Fruit fly (Drosophila melanogaster) whole organism, embryonic: ENCODE data around the gene CG7342.

ENCODE experiments used
- Abd-B ChIP-seq: fragments of 200-800 bp; sonication (Bioruptor generic); optimal IDR thresholded peaks from 2 replicates; lab custom pipeline; 2018; ENCODE audit warnings: missing biosample characterization, mild to moderate bottlenecking, missing genetic modification characterization, moderate library complexity
- Awh ChIP-seq: fragments of 200-800 bp; sonication (Bioruptor generic); IDR thresholded peaks from 2 replicates; pipeline ENCODE4, ENCODE4 v1.3.6; 2022; ENCODE audit warnings: missing biosample characterization, missing genetic modification characterization
- B-H1 ChIP-seq: fragments of 200-800 bp; sonication (Bioruptor generic); IDR thresholded peaks from 3 replicates; pipeline ENCODE4 v1.3.6; 2022; ENCODE audit warnings: missing biosample characterization, missing genetic modification characterization
- C15 ChIP-seq: fragments of 200-800 bp; sonication (Bioruptor generic); IDR thresholded peaks from 3 replicates; pipeline ENCODE4 v1.3.6; 2022; ENCODE audit warnings: missing biosample characterization, missing genetic modification characterization
- CG11093 ChIP-seq: fragments of 200-800 bp; sonication (Bioruptor generic); IDR thresholded peaks from 3 replicates; pipeline ENCODE4 v1.3.6; 2022; ENCODE audit warnings: missing biosample characterization, missing genetic modification characterization
- CG11456 ChIP-seq: fragments of 200-800 bp; sonication (Bioruptor generic); IDR thresholded peaks from 3 replicates; pipeline ENCODE4 v1.3.6; 2022; ENCODE audit warnings: missing biosample characterization, missing genetic modification characterization
- CG11560 ChIP-seq: fragments of 200-800 bp; sonication (Bioruptor generic); IDR thresholded peaks from 3 replicates; pipeline ENCODE4 v1.3.6; 2022; ENCODE audit warnings: missing biosample characterization, missing genetic modification characterization
- CG12299 ChIP-seq: fragments of 200-800 bp; sonication (Bioruptor generic); optimal IDR thresholded peaks from 2 replicates; lab custom pipeline; 2018; ENCODE audit warnings: missing biosample characterization, mild to moderate bottlenecking, missing genetic modification characterization
- CG14441 ChIP-seq: fragments of 200-800 bp; sonication (Bioruptor generic); IDR thresholded peaks from 2 replicates; pipeline ENCODE4 v1.3.6; 2022; ENCODE audit warnings: missing biosample characterization, missing genetic modification characterization
- CG15514 ChIP-seq: fragments of 200-800 bp; sonication (Bioruptor generic); optimal IDR thresholded peaks from 3 replicates; lab custom pipeline; 2017; ENCODE audit warnings: missing biosample characterization, missing genetic modification characterization, mild to moderate bottlenecking, moderate library complexity, missing genetic modification reagents
- CG1647 ChIP-seq: fragments of 200-800 bp; sonication (Bioruptor generic); optimal IDR thresholded peaks from 3 replicates; lab custom pipeline; 2016; ENCODE audit warnings: missing biosample characterization, missing genetic modification characterization
- CG16815 ChIP-seq: fragments of 200-800 bp; sonication (Bioruptor generic); optimal IDR thresholded peaks from 3 replicates; lab custom pipeline; 2017; ENCODE audit warnings: missing biosample characterization, mild to moderate bottlenecking, missing genetic modification characterization
- CG17912 ChIP-seq: fragments of 200-800 bp; sonication (Bioruptor generic); optimal IDR thresholded peaks from 2 replicates; lab custom pipeline; 2018; ENCODE audit warnings: missing biosample characterization, mild to moderate bottlenecking, missing genetic modification characterization
- CG18619 ChIP-seq: fragments of 200-800 bp; sonication (Bioruptor generic); optimal IDR thresholded peaks from 3 replicates; lab custom pipeline; 2017; ENCODE audit warnings: missing biosample characterization, mild to moderate bottlenecking, missing genetic modification characterization
- CG2120 ChIP-seq: fragments of 200-800 bp; sonication (Bioruptor generic); optimal IDR thresholded peaks from 3 replicates; lab custom pipeline; 2016; ENCODE audit warnings: missing biosample characterization, missing genetic modification characterization
- CG2889 ChIP-seq: fragments of 200-800 bp; sonication (Bioruptor generic); IDR thresholded peaks from 3 replicates; pipeline ENCODE4 v1.3.6; 2022; ENCODE audit warnings: missing biosample characterization, missing genetic modification characterization
- CG4328 ChIP-seq: fragments of 200-800 bp; sonication (Bioruptor generic); optimal IDR thresholded peaks from 3 replicates; lab custom pipeline; 2017; ENCODE audit warnings: missing biosample characterization, missing genetic modification reagents, missing genetic modification characterization
- CG4360 ChIP-seq: fragments of 200-800 bp; sonication (Bioruptor generic); IDR thresholded peaks from 2 replicates; pipeline ENCODE4 v1.3.6; 2022; ENCODE audit warnings: missing biosample characterization, missing genetic modification characterization
- CG4730 ChIP-seq: fragments of 200-800 bp; sonication (Bioruptor generic); IDR thresholded peaks from 2 replicates; pipeline ENCODE4 v1.3.6; 2022; ENCODE audit warnings: missing biosample characterization, missing genetic modification characterization
- CG7556 ChIP-seq: fragments of 200-800 bp; sonication (Bioruptor generic); optimal IDR thresholded peaks from 2 replicates; lab custom pipeline; 2017; ENCODE audit warnings: missing biosample characterization, mild to moderate bottlenecking, missing genetic modification characterization
- CG7839 ChIP-seq: fragments of 200-800 bp; sonication (Bioruptor generic); optimal IDR thresholded peaks from 3 replicates; lab custom pipeline; 2018; ENCODE audit warnings: missing biosample characterization, mild to moderate bottlenecking, missing genetic modification characterization, moderate library complexity
- CG8388 ChIP-seq: fragments of 200-800 bp; sonication (Bioruptor generic); optimal IDR thresholded peaks from 2 replicates; lab custom pipeline; 2019; ENCODE audit warnings: missing biosample characterization, mild to moderate bottlenecking, missing genetic modification characterization, moderate library complexity
- CG9215 ChIP-seq: fragments of 200-800 bp; sonication (Bioruptor generic); IDR thresholded peaks from 2 replicates; pipeline ENCODE4 v1.3.6; 2022; ENCODE audit warnings: missing biosample characterization, missing genetic modification characterization
- CrebB ChIP-seq: fragments of 200-800 bp; sonication (Bioruptor generic); optimal IDR thresholded peaks from 3 replicates; lab custom pipeline; 2018; ENCODE audit warnings: missing biosample characterization, mild to moderate bottlenecking, missing genetic modification characterization
- Dbx ChIP-seq: fragments of 200-800 bp; sonication (Bioruptor generic); IDR thresholded peaks from 3 replicates; pipeline ENCODE4 v1.3.6; 2022; ENCODE audit warnings: missing biosample characterization, missing genetic modification characterization
- Elba2 ChIP-seq: fragments of 200-800 bp; sonication (Bioruptor generic); optimal IDR thresholded peaks from 3 replicates; lab custom pipeline; 2016; ENCODE audit warnings: missing biosample characterization, missing genetic modification characterization
- Ets65A ChIP-seq: fragments of 200-800 bp; sonication (Bioruptor generic); peaks from one replicate; lab custom pipeline; 2016; ENCODE audit warnings: missing biosample characterization, missing genetic modification characterization
- Fer3 ChIP-seq: fragments of 200-800 bp; sonication (Bioruptor generic); optimal IDR thresholded peaks from 2 replicates; lab custom pipeline; 2018; ENCODE audit warnings: missing biosample characterization, mild to moderate bottlenecking, missing genetic modification characterization, moderate library complexity
- GATAe ChIP-seq: fragments of 200-800 bp; sonication (Bioruptor generic); conservative IDR thresholded peaks from 2 replicates; pipeline ENCODE4 v1.3.6; 2022; ENCODE audit warnings: missing biosample characterization, missing genetic modification characterization
- HHEX ChIP-seq: fragments of 200-800 bp; sonication (Bioruptor generic); optimal IDR thresholded peaks from 3 replicates; lab custom pipeline; 2017; ENCODE audit warnings: missing biosample characterization, mild to moderate bottlenecking, missing genetic modification characterization, missing genetic modification reagents
- Jarid2 ChIP-seq: fragments of 200-800 bp; sonication (Bioruptor generic); optimal IDR thresholded peaks from 3 replicates; lab custom pipeline; 2017; ENCODE audit warnings: mild to moderate bottlenecking, missing biosample characterization, missing genetic modification reagents, missing genetic modification characterization
- Lhr ChIP-seq: fragments of 200-800 bp; sonication (Bioruptor generic); optimal IDR thresholded peaks from 3 replicates; lab custom pipeline; 2017; ENCODE audit warnings: mild to moderate bottlenecking, missing biosample characterization, missing genetic modification reagents, missing genetic modification characterization
- MBD-R2 ChIP-seq: fragments of 200-800 bp; sonication (Bioruptor generic); IDR thresholded peaks from 2 replicates; pipeline ENCODE4 v1.3.6; 2022; ENCODE audit warnings: missing biosample characterization, missing genetic modification characterization
- MTF-1 ChIP-seq: fragments of 200-800 bp; sonication (Bioruptor generic); optimal IDR thresholded peaks from 2 replicates; lab custom pipeline; 2018; ENCODE audit warnings: missing biosample characterization, mild to moderate bottlenecking, missing genetic modification characterization, borderline replicate concordance
- Pdp1 ChIP-seq, 2 experiments: fragments of 200-800 bp; sonication (Bioruptor generic); optimal IDR thresholded peaks; 3 replicates each; lab custom pipeline; 2016; ENCODE audit warnings: missing biosample characterization in 2 of 2, missing genetic modification characterization in 2 of 2, mild to moderate bottlenecking in 1 of 2, moderate library complexity in 1 of 2
- Rfx ChIP-seq: fragments of 200-800 bp; sonication (Bioruptor generic); IDR thresholded peaks from 2 replicates; pipeline ENCODE4 v1.3.6; 2022; ENCODE audit warnings: missing biosample characterization, missing genetic modification characterization
- Side ChIP-seq: fragments of 200-800 bp; sonication (Bioruptor generic); optimal IDR thresholded peaks from 2 replicates; lab custom pipeline; 2016; ENCODE audit warnings: missing biosample characterization, missing genetic modification characterization
- Six4 ChIP-seq: fragments of 200-800 bp; sonication (Bioruptor generic); optimal IDR thresholded peaks from 2 replicates; lab custom pipeline; 2016; ENCODE audit warnings: missing biosample characterization, missing genetic modification characterization
- Stat92E ChIP-seq, 3 experiments: fragments of >200 bp in 2 of 3; fragments of 200-800 bp in 1 of 3; sonication (Bioruptor generic) in 1 of 3; optimal IDR thresholded peaks; 2 replicates each; lab custom pipeline; 2017 to 2019; ENCODE audit warnings: missing biosample characterization in 3 of 3, missing genetic modification characterization in 3 of 3, mild to moderate bottlenecking in 1 of 3, moderate library complexity in 1 of 3
- bbx ChIP-seq: fragments of 200-800 bp; sonication (Bioruptor generic); IDR thresholded peaks from 2 replicates; pipeline ENCODE4 v1.3.6; 2022; ENCODE audit warnings: missing biosample characterization, missing genetic modification characterization; ENCODE audit not compliant: partially characterized antibody
- bcd ChIP-seq: fragments of 200-800 bp; sonication (Bioruptor generic); optimal IDR thresholded peaks from 2 replicates; lab custom pipeline; 2017; ENCODE audit warnings: missing biosample characterization, mild to moderate bottlenecking, missing genetic modification characterization
- btn ChIP-seq: fragments of 200-800 bp; sonication (Bioruptor generic); optimal IDR thresholded peaks from 2 replicates; lab custom pipeline; 2016; ENCODE audit warnings: missing biosample characterization, missing genetic modification characterization
- cad ChIP-seq: fragments of >200 bp; optimal IDR thresholded peaks from 2 replicates; lab custom pipeline; 2017; ENCODE audit warnings: missing biosample characterization, missing genetic modification characterization
- h ChIP-seq: fragments of >200 bp; optimal IDR thresholded peaks from 2 replicates; lab custom pipeline; 2017
- hb ChIP-seq: fragments of 200-800 bp; sonication (Bioruptor generic); IDR thresholded peaks from 3 replicates; pipeline ENCODE4 v1.3.6; 2022; ENCODE audit warnings: missing biosample characterization, missing genetic modification characterization; ENCODE audit not compliant: partially characterized antibody
- ken ChIP-seq: fragments of 200-800 bp; sonication (Bioruptor generic); IDR thresholded peaks from 3 replicates; pipeline ENCODE4 v1.3.6; 2022; ENCODE audit warnings: missing biosample characterization, missing genetic modification characterization
- pum ChIP-seq: fragments of 200-800 bp; sonication (Bioruptor generic); optimal IDR thresholded peaks from 2 replicates; lab custom pipeline; 2016; ENCODE audit warnings: missing biosample characterization, missing genetic modification characterization
- scrt ChIP-seq: fragments of 200-800 bp; sonication (Bioruptor generic); optimal IDR thresholded peaks from 2 replicates; lab custom pipeline; 2018; ENCODE audit warnings: missing biosample characterization, mild to moderate bottlenecking, missing genetic modification characterization, moderate library complexity
- sima ChIP-seq: fragments of 200-800 bp; sonication (Bioruptor generic); optimal IDR thresholded peaks from 2 replicates; lab custom pipeline; 2016; ENCODE audit warnings: missing biosample characterization, missing genetic modification characterization
- zf30C ChIP-seq: fragments of 200-800 bp; sonication (Bioruptor generic); optimal IDR thresholded peaks from 3 replicates; lab custom pipeline; 2018; ENCODE audit warnings: missing biosample characterization, mild to moderate bottlenecking, missing genetic modification characterization

The CG7342 gene

dm6 chr3R:19644094-19644900, 41.1 kb downstream of the CG7342 start, which contains the start of gene Vha13 (continued):
- TF ChIP-seq Awh (no peak), CG11560 (tag; lab: Robert Waterston, UW) (0 out of 3 replicates have a peak, but pooled peaks have one; percentile 9), CG11456 (peak; percentile 83), Rfx (GFP tag; lab: Robert Waterston, UW) (peak; percentile 87), CG11093 (GFP tag; lab: Robert Waterston, UW) (no peak), CG7839 (tag; lab: Kevin White, UChicago) (peak; percentile 5), GATAe (GFP tag; lab: Robert Waterston, UW) (no peak), Six4 (no peak), Abd-B (GFP tag; lab: Kevin White, UChicago) (no peak), CG4730 (GFP tag; lab: Robert Waterston, UW) (no peak), CG1647 (GFP tag; lab: Kevin White, UChicago) (peak; percentile 39), CG7556 (peak; percentile 34), Side (GFP tag; lab: Kevin White, UChicago) (peak; percentile 34), CrebB (tag; lab: Kevin White, UChicago) (peak; percentile 36), h (lab: Kevin White, UChicago) (no peak), Jarid2 (GFP tag; lab: Kevin White, UChicago) (peak; percentile 50), bcd (GFP tag; lab: Kevin White, UChicago) (no peak), CG15514 (peak; percentile 36), Pdp1 (GFP tag; optimal IDR thresholded peaks at IDR 0.05; lab: Kevin White, UChicago) (peak; percentile 14 to 27), Fer3 (peak; percentile 12), Dbx (peak; percentile 75), CG2120 (peak; percentile 58), zf30C (GFP tag; lab: Kevin White, UChicago) (no peak), sima (GFP tag; lab: Kevin White, UChicago) (no peak), scrt (GFP tag; lab: Kevin White, UChicago) (peak; percentile 42), CG9215 (peak; percentile 59), C15 (GFP tag; lab: Robert Waterston, UW) (no peak), MBD-R2 (GFP tag; lab: Robert Waterston, UW) (peak; percentile 55), pum (peak; percentile 18), MTF-1 (GFP tag; lab: Kevin White, UChicago) (peak; percentile 39), Ets65A (GFP tag; lab: Kevin White, UChicago) (peak; percentile 95), ken (peak; percentile 48; the same call in 1 of the 3 replicates), cad (GFP tag; lab: Kevin White, UChicago) (no peak), Elba2 (peak; percentile 53), CG14441 (peak; percentile 55), CG18619 (GFP tag; lab: Kevin White, UChicago) (peak; percentile 24), CG8388 (no peak), Stat92E (GFP tag; optimal IDR thresholded peaks at IDR 0.05; lab: Kevin White, UChicago) (no peak), btn (GFP tag; lab: Kevin White, UChicago) (no peak), B-H1 (no peak), CG2889 (GFP tag; lab: Robert Waterston, UW) (no peak), CG17912 (GFP tag; lab: Kevin White, UChicago) (no peak), CG16815 (GFP tag; lab: Kevin White, UChicago) (no peak), HHEX (GFP tag; lab: Kevin White, UChicago) (no peak), hb (GFP tag; lab: Robert Waterston, UW) (peak; percentile 52), CG4360 (GFP tag; lab: Robert Waterston, UW) (no peak), CG12299 (peak; percentile 29), CG4328 (GFP tag; lab: Kevin White, UChicago) (no peak), bbx (GFP tag; lab: Robert Waterston, UW) (peak; percentile 79), Lhr (no peak)
